Worm (Caenorhabditis elegans) whole organism, late embryonic: ENCODE measurements around the gene C54F6.20.

ENCODE experiments used
- C38D4.7 ChIP-seq: fragments of 200-800 bp; sonication (Bioruptor generic); optimal IDR thresholded peaks from 2 replicates; lab custom pipeline; 2018; ENCODE audit warnings: mild to moderate bottlenecking, missing genetic modification characterization, moderate library complexity, missing compliant biosample characterization
- K09A11.1 ChIP-seq: sonication (generic microtip); optimal IDR thresholded peaks from 2 replicates; lab custom pipeline; 2017; ENCODE audit warnings: antibody characterized with exemption, mild to moderate bottlenecking, missing genetic modification characterization, missing compliant biosample characterization; ENCODE audit not compliant: insufficient read depth
- T23F11.4 ChIP-seq: fragments of 200-800 bp; sonication (Bioruptor generic); optimal IDR thresholded peaks from 2 replicates; lab custom pipeline; 2018; ENCODE audit warnings: mild to moderate bottlenecking, missing genetic modification characterization, missing compliant biosample characterization
- ahr-1 ChIP-seq: sonication (generic microtip); optimal IDR thresholded peaks from 2 replicates; lab custom pipeline; 2016; ENCODE audit warnings: missing genetic modification characterization, missing compliant biosample characterization
- ceh-14 ChIP-seq: sonication (generic microtip); optimal IDR thresholded peaks from 2 replicates; lab custom pipeline; 2016; ENCODE audit warnings: missing genotype, missing genetic modification characterization, missing compliant biosample characterization
- ceh-18 ChIP-seq: sonication (generic microtip); optimal IDR thresholded peaks from 2 replicates; lab custom pipeline; 2016; ENCODE audit warnings: missing genetic modification characterization, missing compliant biosample characterization
- ceh-31 ChIP-seq: sonication (generic microtip); optimal IDR thresholded peaks from 2 replicates; lab custom pipeline; 2016; ENCODE audit warnings: missing genetic modification characterization, missing compliant biosample characterization
- ceh-34 ChIP-seq: sonication (generic microtip); optimal IDR thresholded peaks from 2 replicates; lab custom pipeline; 2016; ENCODE audit warnings: mild to moderate bottlenecking, missing genetic modification characterization, missing compliant biosample characterization
- fax-1 ChIP-seq: sonication (generic microtip); optimal IDR thresholded peaks from 2 replicates; lab custom pipeline; 2016; ENCODE audit warnings: missing genotype, missing genetic modification characterization, missing compliant biosample characterization
- hlh-6 ChIP-seq: sonication (generic microtip); optimal IDR thresholded peaks from 2 replicates; lab custom pipeline; 2016; ENCODE audit warnings: missing genotype, missing genetic modification characterization, missing compliant biosample characterization
- nhr-232 ChIP-seq: sonication (generic microtip); optimal IDR thresholded peaks from 2 replicates; lab custom pipeline; 2016; ENCODE audit warnings: missing genetic modification characterization, missing compliant biosample characterization
- pha-2 ChIP-seq: sonication (generic microtip); optimal IDR thresholded peaks from 2 replicates; lab custom pipeline; 2017; ENCODE audit warnings: mild to moderate bottlenecking, missing genetic modification characterization, missing compliant biosample characterization
- pha-4 ChIP-seq: fragments of 150-350 bp; optimal IDR thresholded peaks from 2 replicates; lab custom pipeline; 2018; ENCODE audit warnings: missing biosample characterization, missing genetic modification reagents, missing genetic modification characterization
- ref-2 ChIP-seq: sonication (generic microtip); optimal IDR thresholded peaks from 2 replicates; lab custom pipeline; 2016; ENCODE audit warnings: missing genetic modification characterization, missing compliant biosample characterization
- rnt-1 ChIP-seq: sonication (generic microtip); optimal IDR thresholded peaks from 2 replicates; lab custom pipeline; 2016; ENCODE audit warnings: missing genetic modification characterization, missing compliant biosample characterization
- tbx-2 ChIP-seq: sonication (generic microtip); optimal IDR thresholded peaks from 2 replicates; lab custom pipeline; 2016; ENCODE audit warnings: missing genetic modification characterization, missing compliant biosample characterization
- unc-3 ChIP-seq, 2 experiments: fragments of 200-800 bp in 1 of 2; sonication (Bioruptor generic) in 1 of 2; sonication (generic microtip) in 1 of 2; conservative IDR thresholded peaks in 1 of 2; optimal IDR thresholded peaks in 1 of 2; 2 replicates each; pipeline versions ENCODE4 v1.3.6 to Lab custom; 2016 to 2022; ENCODE audit warnings: missing compliant biosample characterization in 2 of 2, missing genetic modification characterization in 2 of 2, missing genetic modification reagents in 1 of 2
- ztf-16 ChIP-seq: sonication (generic microtip); optimal IDR thresholded peaks from 2 replicates; lab custom pipeline; 2017; ENCODE audit warnings: missing genetic modification characterization, missing compliant biosample characterization

C54F6.20 gene

DNA sequence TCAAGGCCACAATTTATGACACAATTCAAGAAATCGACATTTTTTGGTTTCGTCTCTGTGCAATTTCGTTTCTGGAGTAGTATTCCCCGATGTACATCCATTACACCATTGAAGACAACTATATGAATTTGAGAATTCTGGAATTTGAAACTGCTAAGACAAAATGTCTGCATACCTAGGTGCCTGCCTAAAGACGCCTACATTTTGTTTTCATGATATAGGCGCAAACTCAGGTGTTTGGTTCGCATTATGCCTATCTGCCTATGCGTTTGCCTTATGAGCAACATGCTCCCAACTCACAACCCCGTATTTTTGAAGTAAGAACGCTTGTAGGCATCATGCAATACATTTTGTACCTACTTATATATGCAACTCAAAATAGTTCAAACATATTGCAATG is 46.4 kb downstream of the C54F6.20 start, which contains the start of gene F19F10.14:
Gene F19F10.14 (minus strand): TSS at position 101 of the 400 bp plus-strand sequence.
- TF ChIP-seq ceh-31 (tag; lab: Kevin White, UChicago) (no peak), hlh-6 (no peak), ahr-1 (tag; lab: Kevin White, UChicago) (no peak), ztf-16 (tag; lab: Kevin White, UChicago) (no peak), K09A11.1 (tag; lab: Kevin White, UChicago) (no peak), ceh-18 (tag; lab: Kevin White, UChicago) (no peak), ceh-14 (tag; lab: Kevin White, UChicago) (no peak), nhr-232 (tag; lab: Kevin White, UChicago) (no peak), pha-2 (tag; lab: Kevin White, UChicago) (no peak), C38D4.7 (no peak), rnt-1 (tag; lab: Kevin White, UChicago) (no peak), tbx-2 (tag; lab: Kevin White, UChicago) (no peak), unc-3 (GFP tag; conservative IDR thresholded peaks at IDR 0.05; lab: Robert Waterston, UW) (no peak), unc-3 (tag; optimal IDR thresholded peaks at IDR 0.05; lab: Kevin White, UChicago) (no peak), ceh-34 (tag; lab: Kevin White, UChicago) (no peak), fax-1 (tag; lab: Kevin White, UChicago) (no peak), pha-4 (no peak), ref-2 (tag; lab: Kevin White, UChicago) (no peak), T23F11.4 (GFP tag; lab: Kevin White, UChicago) (no peak)
